Worm (Caenorhabditis elegans): ENCODE measurements around the gene ctr-9.

DNA sequence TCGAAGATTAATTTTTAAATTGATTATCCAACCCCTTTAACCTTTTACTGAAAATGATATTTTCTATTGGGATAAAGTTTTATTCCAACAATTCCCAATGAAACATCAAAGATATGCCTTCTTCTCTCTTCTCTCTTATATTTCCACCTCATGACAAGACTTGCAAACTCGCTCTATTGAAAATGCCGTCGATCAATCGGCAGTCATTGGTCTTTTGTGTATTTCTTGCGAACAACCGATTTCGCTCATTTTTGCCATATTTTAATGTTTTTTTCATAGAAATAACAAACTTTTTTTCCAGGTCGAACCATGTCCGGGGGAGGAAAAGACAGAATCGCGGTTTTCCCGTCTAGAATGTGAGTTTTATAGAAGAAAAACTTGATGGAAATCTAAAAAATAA lies 16.6 kb downstream of the ctr-9 start, which contains the start of gene vha-14:
- TF ChIP-seq him-1 (tag; optimal IDR thresholded peaks at IDR 0.05) (no peak), dao-5 (tag; optimal IDR thresholded peaks at IDR 0.05) (no peak), W03F9.2 (tag; optimal IDR thresholded peaks at IDR 0.05) (peak; percentile 29)

Data from whole organism, L4/young adult.